Fruit fly (Drosophila melanogaster) S2 (cell line): ENCODE results near the gene Rca1.

ENCODE experiments used
- CG8478 ChIP-seq: fragments of >200 bp; optimal IDR thresholded peaks from 2 replicates; lab custom pipeline; 2018
- CTCF ChIP-seq, 2 experiments: fragments of >200 bp; optimal IDR thresholded peaks; 2 replicates each; lab custom pipeline; 2018

DNA sequence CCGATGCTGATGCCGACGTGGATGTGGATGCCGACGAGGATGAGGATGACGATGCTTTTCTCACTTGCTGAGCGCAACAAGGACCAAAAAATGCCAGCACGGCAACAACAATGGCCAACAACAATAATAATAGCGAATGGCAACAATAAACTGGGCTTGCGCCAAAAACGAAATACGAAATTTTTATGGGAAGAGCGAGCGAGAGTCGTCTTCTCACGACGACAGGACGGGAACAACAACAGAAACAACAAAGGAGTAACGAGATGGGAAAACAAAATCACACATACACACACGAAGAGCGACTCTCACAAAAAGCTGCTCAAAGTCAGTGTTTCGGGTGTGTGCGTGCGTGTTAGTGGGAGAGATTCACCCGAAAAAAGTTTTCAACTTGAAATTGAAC lies 21.9 kb downstream of the Rca1 start:
- no peak for TF ChIP-seq CTCF (optimal IDR thresholded peaks at IDR 0.05; lab: Kevin White, UChicago)
- TF ChIP-seq CG8478 (lab: Kevin White, UChicago) = no peak
